Fruit fly (Drosophila melanogaster): Measurements from ENCODE around the gene VhaAC39-2.

DNA sequence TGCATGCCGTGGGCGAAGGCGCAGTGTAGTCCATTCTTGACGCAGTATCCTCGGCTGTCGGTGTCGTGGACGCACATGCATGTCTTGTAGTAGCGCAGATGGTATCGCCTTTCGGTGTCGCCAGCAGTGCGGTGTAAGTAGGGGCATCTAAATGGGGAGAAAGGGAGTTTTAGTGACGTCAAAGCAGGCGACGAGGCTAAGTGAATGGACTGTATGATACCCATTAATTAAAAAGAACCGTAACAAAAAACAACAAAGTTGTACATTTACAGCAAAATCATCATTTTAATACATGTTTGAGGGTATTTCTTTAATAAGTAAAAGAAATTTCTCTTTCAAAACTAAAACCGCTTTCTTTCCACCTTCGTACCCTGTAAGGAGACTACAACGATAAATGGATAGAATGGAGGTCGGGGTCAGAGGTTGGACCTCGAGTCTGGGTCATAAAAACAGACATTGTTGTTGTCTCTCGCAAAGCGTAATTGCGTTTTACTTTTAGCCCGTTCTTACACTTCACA, 2.7 kb downstream of the VhaAC39-2 start:
- TF ChIP-seq ttk (optimal IDR thresholded peaks at IDR 0.05) (no peak), insv (optimal IDR thresholded peaks at IDR 0.05) (no peak), h (optimal IDR thresholded peaks at IDR 0.05) (no peak)
